Worm (Caenorhabditis elegans) whole organism, L4/young adult: Measurements from ENCODE around the gene msp-58.
"Not testable (repeated sequence)": the region's sequence is repeated elsewhere in the genome, so short reads cannot be mapped to it uniquely, and the experiment has no call there.

Experiments
- dao-5 ChIP-seq: sonication (generic microtip); optimal IDR thresholded peaks from 2 replicates; lab custom pipeline; 2016; ENCODE audit warnings: missing genotype, missing genetic modification characterization, moderate library complexity, missing compliant biosample characterization
- him-1 ChIP-seq: sonication (generic microtip); optimal IDR thresholded peaks from 2 replicates; lab custom pipeline; 2016; ENCODE audit warnings: missing genotype, missing genetic modification reagents, missing genetic modification characterization, missing compliant biosample characterization

- not testable (repeated sequence) for TF ChIP-seq him-1, dao-5 (tag; lab: Kevin White, UChicago)
Measured at ce11 chrIV:5260289-5260688, 48.1 kb upstream of the msp-58 start, which contains the start of gene msp-19.
